Fruit fly (Drosophila melanogaster): ENCODE measurements around the gene KdelR.

- TF ChIP-seq Snoo (tag; optimal IDR thresholded peaks at IDR 0.05) (no peak), Ets98B (GFP tag; IDR thresholded peaks at IDR 0.05) (no peak)
Measured at dm6 chr2L:10396488-10396824, 30.2 kb upstream of the KdelR start, which contains the start of gene Cnot4.
